Fruit fly (Drosophila melanogaster) Kc167 (cell line): ENCODE results near the gene CG33278.
"Not testable (repeated sequence)": the region's sequence is repeated elsewhere in the genome, so short reads cannot be mapped to it uniquely, and the experiment has no call there.

ENCODE experiments used
- Myc ChIP-seq: fragments of >200 bp; optimal IDR thresholded peaks from 2 replicates; lab custom pipeline; 2017; ENCODE audit warnings: missing external identifiers
- h ChIP-seq: fragments of >200 bp; optimal IDR thresholded peaks from 3 replicates; lab custom pipeline; 2018; ENCODE audit warnings: missing external identifiers
- psq ChIP-seq: fragments of >200 bp; optimal IDR thresholded peaks from 2 replicates; lab custom pipeline; 2017; ENCODE audit warnings: missing external identifiers
- ttk ChIP-seq: sonication (Bioruptor generic); optimal IDR thresholded peaks from 2 replicates; lab custom pipeline; 2017; ENCODE audit warnings: missing external identifiers

dm6 chr3L:7498731-7499130, 48.1 kb downstream of the CG33278 start, which contains the start of gene CG8539:
- TF ChIP-seq h (lab: Kevin White, UChicago); ttk (lab: Kevin White, UChicago); Myc; psq (lab: Kevin White, UChicago): not testable (repeated sequence)
